Worm (Caenorhabditis elegans) whole organism, mixed stage, embryonic: ENCODE results near the gene mlc-6.

ENCODE experiments used
- M03D4.4 ChIP-seq: sonication (generic microtip); optimal IDR thresholded peaks from 2 replicates; lab custom pipeline; 2017; ENCODE audit warnings: mild to moderate bottlenecking, missing genetic modification characterization, missing compliant biosample characterization
- bed-3 ChIP-seq: fragments of 200-800 bp; sonication (Bioruptor generic); optimal IDR thresholded peaks from 3 replicates; lab custom pipeline; 2018; ENCODE audit warnings: mild to moderate bottlenecking, missing genetic modification characterization, moderate library complexity, missing compliant biosample characterization
- ceh-43 ChIP-seq: fragments of 200-800 bp; sonication (Bioruptor generic); optimal IDR thresholded peaks from 2 replicates; lab custom pipeline; 2018; ENCODE audit warnings: mild to moderate bottlenecking, missing genetic modification characterization, moderate library complexity, missing compliant biosample characterization
- ceh-83 ChIP-seq: fragments of 200-800 bp; sonication (Bioruptor generic); optimal IDR thresholded peaks from 2 replicates; lab custom pipeline; 2018; ENCODE audit warnings: mild to moderate bottlenecking, missing genetic modification characterization, missing compliant biosample characterization
- cnd-1 ChIP-seq: fragments of 200-800 bp; sonication (Bioruptor generic); optimal IDR thresholded peaks from 2 replicates; lab custom pipeline; 2018; ENCODE audit warnings: mild to moderate bottlenecking, missing genetic modification characterization, missing compliant biosample characterization
- drap-1 ChIP-seq: fragments of 200-800 bp; sonication (Bioruptor generic); optimal IDR thresholded peaks from 3 replicates; lab custom pipeline; 2018; ENCODE audit warnings: mild to moderate bottlenecking, missing genetic modification characterization, missing compliant biosample characterization
- elt-1 ChIP-seq: sonication (generic microtip); optimal IDR thresholded peaks from 2 replicates; lab custom pipeline; 2017; ENCODE audit warnings: missing genetic modification characterization, mild to moderate bottlenecking, missing compliant biosample characterization, antibody characterized with exemption, moderate library complexity, borderline replicate concordance; ENCODE audit not compliant: insufficient read depth
- flh-1 ChIP-seq: fragments of 200-800 bp; sonication (Bioruptor generic); optimal IDR thresholded peaks from 2 replicates; lab custom pipeline; 2018; ENCODE audit warnings: mild to moderate bottlenecking, missing genetic modification characterization, moderate library complexity, missing compliant biosample characterization
- hlh-1 ChIP-seq: fragments of 150-350 bp; optimal IDR thresholded peaks from 2 replicates; lab custom pipeline; 2014; ENCODE audit warnings: missing biosample characterization, missing genetic modification reagents, missing genetic modification characterization
- lin-13 ChIP-seq: fragments of 150-350 bp; optimal IDR thresholded peaks from 2 replicates; lab custom pipeline; 2014; ENCODE audit warnings: missing biosample characterization, missing genetic modification characterization
- lin-32 ChIP-seq: fragments of 200-800 bp; sonication (Bioruptor generic); optimal IDR thresholded peaks from 2 replicates; lab custom pipeline; 2018; ENCODE audit warnings: mild to moderate bottlenecking, missing genetic modification characterization, missing compliant biosample characterization
- lsy-2 ChIP-seq: fragments of 150-350 bp; optimal IDR thresholded peaks from 2 replicates; lab custom pipeline; 2014; ENCODE audit warnings: missing biosample characterization, missing genetic modification characterization
- mab-5 ChIP-seq: fragments of 150-350 bp; optimal IDR thresholded peaks from 2 replicates; lab custom pipeline; 2014; ENCODE audit warnings: missing biosample characterization, missing genetic modification characterization
- mls-2 ChIP-seq: sonication (generic microtip); optimal IDR thresholded peaks from 2 replicates; lab custom pipeline; 2016; ENCODE audit warnings: mild to moderate bottlenecking, missing genetic modification characterization, moderate library complexity, missing compliant biosample characterization
- nhr-2 ChIP-seq: fragments of 150-350 bp; optimal IDR thresholded peaks from 2 replicates; lab custom pipeline; 2014; ENCODE audit warnings: missing biosample characterization, missing genetic modification characterization
- nhr-237 ChIP-seq: fragments of 150-350 bp; optimal IDR thresholded peaks from 2 replicates; lab custom pipeline; 2014; ENCODE audit warnings: missing biosample characterization, missing genetic modification characterization
- nhr-28 ChIP-seq: fragments of 150-350 bp; optimal IDR thresholded peaks from 2 replicates; lab custom pipeline; 2014; ENCODE audit warnings: missing biosample characterization, missing genetic modification characterization
- nhr-76 ChIP-seq: sonication (generic microtip); optimal IDR thresholded peaks from 2 replicates; lab custom pipeline; 2017; ENCODE audit warnings: missing biosample characterization, missing genetic modification characterization
- pha-4 ChIP-seq: fragments of 150-350 bp; optimal IDR thresholded peaks from 2 replicates; lab custom pipeline; 2018; ENCODE audit warnings: missing biosample characterization, missing genetic modification reagents, missing genetic modification characterization
- sem-2 ChIP-seq: fragments of 200-800 bp; sonication (Bioruptor generic); optimal IDR thresholded peaks from 2 replicates; lab custom pipeline; 2018; ENCODE audit warnings: mild to moderate bottlenecking, missing genetic modification characterization, missing compliant biosample characterization
- snpc-4 ChIP-seq: fragments of 150-350 bp; optimal IDR thresholded peaks from 2 replicates; lab custom pipeline; 2014; ENCODE audit warnings: missing biosample characterization, missing genetic modification characterization
- sptf-1 ChIP-seq: sonication (generic microtip); optimal IDR thresholded peaks from 2 replicates; lab custom pipeline; 2017; ENCODE audit warnings: mild to moderate bottlenecking, missing genetic modification characterization, moderate library complexity, missing compliant biosample characterization
- unc-120 ChIP-seq: sonication (generic microtip); optimal IDR thresholded peaks from 2 replicates; lab custom pipeline; 2017; ENCODE audit warnings: missing genetic modification characterization, missing compliant biosample characterization; ENCODE audit not compliant: poor library complexity, severe bottlenecking
- unc-39 ChIP-seq: fragments of 150-350 bp; optimal IDR thresholded peaks from 2 replicates; lab custom pipeline; 2014; ENCODE audit warnings: missing biosample characterization, missing genetic modification characterization
- ztf-11 ChIP-seq: fragments of 150-350 bp; optimal IDR thresholded peaks from 2 replicates; lab custom pipeline; 2014; ENCODE audit warnings: missing biosample characterization, missing genetic modification characterization

The mlc-6 gene

ce11 chrX:14213314-14213713 lies 33.1 kb downstream of the mlc-6 start:
- TF ChIP-seq sem-2 (GFP tag; lab: Kevin White, UChicago) (no peak), snpc-4 (no peak), hlh-1 (tag; lab: Kevin White, UChicago) (no peak), unc-120 (no peak), pha-4 (tag; lab: Kevin White, UChicago) (no peak), M03D4.4 (tag; lab: Kevin White, UChicago) (no peak), elt-1 (no peak), cnd-1 (no peak), unc-39 (tag; lab: Kevin White, UChicago) (no peak), nhr-76 (tag; lab: Kevin White, UChicago) (no peak)

- TF ChIP-seq M03D4.4 (tag; lab: Kevin White, UChicago) = no peak
- no peak for TF ChIP-seq sem-2 (GFP tag; lab: Kevin White, UChicago)
- no peak for TF ChIP-seq snpc-4
- TF ChIP-seq hlh-1 (tag; lab: Kevin White, UChicago) = no peak
- TF ChIP-seq ceh-43 (GFP tag; lab: Kevin White, UChicago) = no peak
- no peak for TF ChIP-seq lsy-2 (tag; lab: Kevin White, UChicago)
- no peak for TF ChIP-seq mab-5 (tag; lab: Kevin White, UChicago)
- no peak for TF ChIP-seq ceh-83 (GFP tag; lab: Kevin White, UChicago)
- TF ChIP-seq cnd-1 = no peak
- no peak for TF ChIP-seq sptf-1 (tag; lab: Kevin White, UChicago)
- no peak for TF ChIP-seq nhr-28 (tag; lab: Kevin White, UChicago)
- TF ChIP-seq nhr-2 (tag; lab: Kevin White, UChicago) = no peak
- TF ChIP-seq unc-39 (tag; lab: Kevin White, UChicago) = no peak
- no peak for TF ChIP-seq ztf-11
- no peak for TF ChIP-seq lin-13 (tag; lab: Kevin White, UChicago)
- no peak for TF ChIP-seq elt-1
- no peak for TF ChIP-seq bed-3
- TF ChIP-seq, all 35 proteins: peak for 0
Measured at ce11 chrX:14207942-14208341, 38.5 kb downstream of the mlc-6 start, which contains the start of gene ceh-37. ceh-37 (minus strand) TSS chrX:14208000.

- TF ChIP-seq drap-1 (GFP tag; lab: Kevin White, UChicago) = no peak
- no peak for TF ChIP-seq mab-5 (tag; lab: Kevin White, UChicago)
- TF ChIP-seq mls-2 (tag; lab: Kevin White, UChicago) = no peak
- TF ChIP-seq unc-39 (tag; lab: Kevin White, UChicago) = no peak
- TF ChIP-seq lin-13 (tag; lab: Kevin White, UChicago) = no peak
- TF ChIP-seq unc-120 = no peak
- TF ChIP-seq flh-1 (GFP tag; lab: Kevin White, UChicago) = no peak
- TF ChIP-seq nhr-237 (tag; lab: Kevin White, UChicago) = no peak
- no peak for TF ChIP-seq hlh-1 (tag; lab: Kevin White, UChicago)
- TF ChIP-seq lin-32 = no peak
Measured at ce11 chrX:14206321-14206720, 40.1 kb downstream of the mlc-6 start.
